Fruit fly (Drosophila melanogaster) whole organism, embryonic: ENCODE measurements around the gene SerRS.

ENCODE experiments used
- Abd-B ChIP-seq: fragments of 200-800 bp; sonication (Bioruptor generic); optimal IDR thresholded peaks from 2 replicates; lab custom pipeline; 2018; ENCODE audit warnings: missing biosample characterization, mild to moderate bottlenecking, missing genetic modification characterization, moderate library complexity
- Ada2b ChIP-seq: fragments of 200-800 bp; sonication (Bioruptor generic); IDR thresholded peaks from 2 replicates; pipeline ENCODE4 v1.3.6; 2022; ENCODE audit warnings: missing biosample characterization, missing genetic modification characterization
- Adf1 ChIP-seq: fragments of 200-800 bp; sonication (Bioruptor generic); IDR thresholded peaks from 2 replicates; pipeline ENCODE4 v1.3.6; 2022; ENCODE audit warnings: missing biosample characterization, missing genetic modification characterization
- B-H1 ChIP-seq: fragments of 200-800 bp; sonication (Bioruptor generic); IDR thresholded peaks from 3 replicates; pipeline ENCODE4 v1.3.6; 2022; ENCODE audit warnings: missing biosample characterization, missing genetic modification characterization
- B-H2 ChIP-seq: fragments of 200-800 bp; sonication (Bioruptor generic); optimal IDR thresholded peaks from 2 replicates; lab custom pipeline; 2018; ENCODE audit warnings: missing biosample characterization, mild to moderate bottlenecking, missing genetic modification characterization
- Bgb ChIP-seq: fragments of 200-800 bp; sonication (Bioruptor generic); IDR thresholded peaks from 2 replicates; pipeline ENCODE4 v1.3.6; 2022; ENCODE audit warnings: missing biosample characterization, missing genetic modification characterization; ENCODE audit not compliant: partially characterized antibody
- C15 ChIP-seq: fragments of 200-800 bp; sonication (Bioruptor generic); IDR thresholded peaks from 3 replicates; pipeline ENCODE4 v1.3.6; 2022; ENCODE audit warnings: missing biosample characterization, missing genetic modification characterization
- CG10209 ChIP-seq: fragments of 200-800 bp; sonication (Bioruptor generic); optimal IDR thresholded peaks from 3 replicates; lab custom pipeline; 2017; ENCODE audit warnings: missing biosample characterization, mild to moderate bottlenecking, missing genetic modification characterization, missing genetic modification reagents
- CG10274 ChIP-seq: fragments of 200-800 bp; sonication (Bioruptor generic); optimal IDR thresholded peaks from 3 replicates; lab custom pipeline; 2017; ENCODE audit warnings: missing biosample characterization, mild to moderate bottlenecking, missing genetic modification characterization
- CG11085 ChIP-seq: fragments of 200-800 bp; sonication (Bioruptor generic); IDR thresholded peaks from 2 replicates; pipeline ENCODE4 v1.3.6; 2022; ENCODE audit warnings: missing biosample characterization, missing genetic modification characterization
- CG11398 ChIP-seq: fragments of 200-800 bp; sonication (Bioruptor generic); optimal IDR thresholded peaks from 2 replicates; lab custom pipeline; 2016; ENCODE audit warnings: missing biosample characterization, missing genetic modification characterization
- CG13894 ChIP-seq: fragments of 200-800 bp; sonication (Bioruptor generic); optimal IDR thresholded peaks from 3 replicates; lab custom pipeline; 2018; ENCODE audit warnings: missing biosample characterization, mild to moderate bottlenecking, missing genetic modification characterization, moderate library complexity
- CG15514 ChIP-seq: fragments of 200-800 bp; sonication (Bioruptor generic); optimal IDR thresholded peaks from 3 replicates; lab custom pipeline; 2017; ENCODE audit warnings: missing biosample characterization, missing genetic modification characterization, mild to moderate bottlenecking, moderate library complexity, missing genetic modification reagents
- CG16779 ChIP-seq: fragments of 200-800 bp; sonication (Bioruptor generic); IDR thresholded peaks from 2 replicates; pipeline ENCODE4 v1.3.6; 2022; ENCODE audit warnings: missing biosample characterization, missing genetic modification characterization
- CG17829 ChIP-seq: fragments of 200-800 bp; optimal IDR thresholded peaks from 2 replicates; lab custom pipeline; 2019; ENCODE audit warnings: missing biosample characterization, mild to moderate bottlenecking, missing genetic modification characterization, moderate library complexity
- CG1792 ChIP-seq: fragments of 200-800 bp; sonication (Bioruptor generic); optimal IDR thresholded peaks from 2 replicates; lab custom pipeline; 2016; ENCODE audit warnings: missing biosample characterization, missing genetic modification characterization
- CG18262 ChIP-seq: fragments of 200-800 bp; optimal IDR thresholded peaks from 3 replicates; lab custom pipeline; 2019; ENCODE audit warnings: missing biosample characterization, mild to moderate bottlenecking, missing genetic modification characterization, moderate library complexity
- CG2120 ChIP-seq: fragments of 200-800 bp; sonication (Bioruptor generic); optimal IDR thresholded peaks from 3 replicates; lab custom pipeline; 2016; ENCODE audit warnings: missing biosample characterization, missing genetic modification characterization
- CG2678 ChIP-seq: fragments of 200-800 bp; sonication (Bioruptor generic); optimal IDR thresholded peaks from 3 replicates; lab custom pipeline; 2019; ENCODE audit warnings: missing biosample characterization, mild to moderate bottlenecking, missing genetic modification characterization, moderate library complexity
- CG2889 ChIP-seq: fragments of 200-800 bp; sonication (Bioruptor generic); IDR thresholded peaks from 3 replicates; pipeline ENCODE4 v1.3.6; 2022; ENCODE audit warnings: missing biosample characterization, missing genetic modification characterization
- CG31224 ChIP-seq: fragments of 200-800 bp; sonication (Bioruptor generic); IDR thresholded peaks from 2 replicates; pipeline ENCODE4 v1.3.6; 2022; ENCODE audit warnings: missing biosample characterization, missing genetic modification characterization
- CG4404 ChIP-seq: fragments of 200-800 bp; sonication (Bioruptor generic); IDR thresholded peaks from 2 replicates; pipeline ENCODE4 v1.3.6; 2022; ENCODE audit warnings: missing biosample characterization, missing genetic modification characterization
- CG4730 ChIP-seq: fragments of 200-800 bp; sonication (Bioruptor generic); IDR thresholded peaks from 2 replicates; pipeline ENCODE4 v1.3.6; 2022; ENCODE audit warnings: missing biosample characterization, missing genetic modification characterization
- CG6175 ChIP-seq: fragments of 200-800 bp; sonication (Bioruptor generic); IDR thresholded peaks from 3 replicates; pipeline ENCODE4 v1.3.6; 2022; ENCODE audit warnings: missing biosample characterization, missing genetic modification characterization
- CG8924 ChIP-seq: fragments of 200-800 bp; optimal IDR thresholded peaks from 3 replicates; lab custom pipeline; 2019; ENCODE audit warnings: missing biosample characterization, mild to moderate bottlenecking, missing genetic modification characterization, moderate library complexity
- CG9609 ChIP-seq: fragments of 200-800 bp; sonication (Bioruptor generic); optimal IDR thresholded peaks from 3 replicates; lab custom pipeline; 2016; ENCODE audit warnings: missing biosample characterization, missing genetic modification characterization
- ERR ChIP-seq: fragments of 200-800 bp; sonication (Bioruptor generic); optimal IDR thresholded peaks from 2 replicates; lab custom pipeline; 2016; ENCODE audit warnings: missing biosample characterization, missing genetic modification characterization
- Fer2 ChIP-seq: fragments of 200-800 bp; sonication (Bioruptor generic); optimal IDR thresholded peaks from 2 replicates; lab custom pipeline; 2018; ENCODE audit warnings: missing biosample characterization, mild to moderate bottlenecking, missing genetic modification characterization, moderate library complexity
- Fer3 ChIP-seq: fragments of 200-800 bp; sonication (Bioruptor generic); optimal IDR thresholded peaks from 2 replicates; lab custom pipeline; 2018; ENCODE audit warnings: missing biosample characterization, mild to moderate bottlenecking, missing genetic modification characterization, moderate library complexity
- Gug ChIP-seq: fragments of 200-800 bp; sonication (Bioruptor generic); IDR thresholded peaks from 4 replicates; pipeline ENCODE4 v1.3.6; 2022; ENCODE audit warnings: missing biosample characterization, missing genetic modification characterization
- HmgZ ChIP-seq: fragments of 200-800 bp; sonication (Bioruptor generic); optimal IDR thresholded peaks from 2 replicates; lab custom pipeline; 2018; ENCODE audit warnings: missing biosample characterization, mild to moderate bottlenecking, missing genetic modification characterization
- MBD-R2 ChIP-seq: fragments of 200-800 bp; sonication (Bioruptor generic); IDR thresholded peaks from 2 replicates; pipeline ENCODE4 v1.3.6; 2022; ENCODE audit warnings: missing biosample characterization, missing genetic modification characterization
- Max ChIP-seq: fragments of 200-800 bp; sonication (Bioruptor generic); optimal IDR thresholded peaks from 2 replicates; lab custom pipeline; 2016; ENCODE audit warnings: missing biosample characterization, mild to moderate bottlenecking, missing genetic modification characterization
- Rfx ChIP-seq: fragments of 200-800 bp; sonication (Bioruptor generic); IDR thresholded peaks from 2 replicates; pipeline ENCODE4 v1.3.6; 2022; ENCODE audit warnings: missing biosample characterization, missing genetic modification characterization
- Ssrp ChIP-seq: fragments of 200-800 bp; sonication (Bioruptor generic); optimal IDR thresholded peaks from 2 replicates; lab custom pipeline; 2018; ENCODE audit warnings: missing biosample characterization, mild to moderate bottlenecking, missing genetic modification characterization, moderate library complexity
- Stat92E ChIP-seq, 3 experiments: fragments of >200 bp in 2 of 3; fragments of 200-800 bp in 1 of 3; sonication (Bioruptor generic) in 1 of 3; optimal IDR thresholded peaks; 2 replicates each; lab custom pipeline; 2017 to 2019; ENCODE audit warnings: missing biosample characterization in 3 of 3, missing genetic modification characterization in 3 of 3, mild to moderate bottlenecking in 1 of 3, moderate library complexity in 1 of 3
- Xbp1 ChIP-seq: fragments of 200-800 bp; sonication (Bioruptor generic); optimal IDR thresholded peaks from 3 replicates; lab custom pipeline; 2016; ENCODE audit warnings: missing biosample characterization, mild to moderate bottlenecking, missing genetic modification characterization
- al ChIP-seq: fragments of 200-800 bp; sonication (Bioruptor generic); IDR thresholded peaks from 2 replicates; pipeline ENCODE4 v1.3.6; 2022; ENCODE audit warnings: missing biosample characterization, missing genetic modification characterization
- bigmax ChIP-seq: fragments of 200-800 bp; sonication (Bioruptor generic); optimal IDR thresholded peaks from 2 replicates; lab custom pipeline; 2018; ENCODE audit warnings: missing biosample characterization, mild to moderate bottlenecking, missing genetic modification characterization
- dimm ChIP-seq: fragments of 200-800 bp; sonication (Bioruptor generic); IDR thresholded peaks from 2 replicates; pipeline ENCODE4 v1.3.6; 2022; ENCODE audit warnings: missing biosample characterization, missing genetic modification characterization
- grn ChIP-seq: fragments of 200-800 bp; sonication (Bioruptor generic); optimal IDR thresholded peaks from 3 replicates; lab custom pipeline; 2017; ENCODE audit warnings: missing biosample characterization, missing genetic modification characterization
- knrl ChIP-seq: fragments of 200-800 bp; sonication (Bioruptor generic); IDR thresholded peaks from 3 replicates; pipeline ENCODE4 v1.3.6; 2022; ENCODE audit warnings: missing biosample characterization, missing genetic modification characterization; ENCODE audit not compliant: partially characterized antibody
- oc ChIP-seq: fragments of 200-800 bp; sonication (Bioruptor generic); optimal IDR thresholded peaks from 2 replicates; lab custom pipeline; 2018; ENCODE audit warnings: missing biosample characterization, mild to moderate bottlenecking, missing genetic modification characterization, moderate library complexity
- pho ChIP-seq: fragments of 200-800 bp; sonication (Bioruptor generic); optimal IDR thresholded peaks from 2 replicates; lab custom pipeline; 2016; ENCODE audit warnings: missing biosample characterization, missing genetic modification characterization
- ranshi ChIP-seq: fragments of 200-800 bp; sonication (Bioruptor generic); IDR thresholded peaks from 2 replicates; pipeline ENCODE4 v1.3.6; 2022; ENCODE audit warnings: missing biosample characterization, missing genetic modification characterization
- seq ChIP-seq: fragments of 200-800 bp; sonication (Bioruptor generic); IDR thresholded peaks from 2 replicates; pipeline ENCODE4 v1.3.6; 2022; ENCODE audit warnings: missing biosample characterization, missing genetic modification characterization
- sima ChIP-seq: fragments of 200-800 bp; sonication (Bioruptor generic); optimal IDR thresholded peaks from 2 replicates; lab custom pipeline; 2016; ENCODE audit warnings: missing biosample characterization, missing genetic modification characterization
- stwl ChIP-seq: fragments of 200-800 bp; sonication (Bioruptor generic); optimal IDR thresholded peaks from 3 replicates; lab custom pipeline; 2018; ENCODE audit warnings: missing biosample characterization, mild to moderate bottlenecking, missing genetic modification characterization, moderate library complexity
- tx ChIP-seq: fragments of 200-800 bp; sonication (Bioruptor generic); optimal IDR thresholded peaks from 2 replicates; lab custom pipeline; 2016; ENCODE audit warnings: missing biosample characterization, missing genetic modification characterization
- wor ChIP-seq: fragments of 200-800 bp; sonication (Bioruptor generic); IDR thresholded peaks from 2 replicates; pipeline ENCODE4 v1.3.6; 2022; ENCODE audit warnings: missing biosample characterization, missing genetic modification characterization

The SerRS gene

DNA sequence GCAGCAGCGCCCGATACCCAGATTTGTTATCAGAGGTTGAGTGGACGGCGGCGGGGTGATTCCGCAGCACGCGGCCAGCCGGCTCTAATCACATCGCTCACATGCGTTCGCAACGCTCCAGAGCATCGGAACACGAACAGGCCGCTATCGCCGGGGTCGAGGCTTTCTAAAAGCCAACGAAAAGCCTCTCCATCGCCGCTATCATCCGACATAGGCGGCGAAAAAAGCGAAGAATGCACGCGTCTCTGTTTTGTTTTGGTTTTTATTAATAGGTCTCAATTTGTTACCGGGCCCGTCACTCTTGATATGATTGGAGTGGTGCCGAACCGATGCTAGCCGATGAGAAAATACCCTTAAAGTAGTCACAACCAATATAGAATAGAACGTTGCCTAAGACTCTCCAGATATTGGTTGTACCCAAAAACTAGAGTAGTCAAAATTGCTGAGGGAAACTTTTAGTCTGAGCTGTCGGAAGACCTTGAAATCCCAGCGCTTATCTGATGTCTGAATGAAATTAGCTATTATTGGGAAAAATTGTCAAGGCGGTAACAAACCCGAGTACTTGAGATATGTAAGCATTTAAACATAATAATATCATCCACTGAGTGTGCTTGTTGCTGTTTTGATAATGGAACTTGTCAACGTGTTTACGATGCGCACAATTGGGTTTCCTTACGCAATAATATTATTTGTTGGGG lies 4.9 kb upstream of the SerRS start, which contains the start of gene CG17261 (continued):
- TF ChIP-seq CG4404 (GFP tag; lab: Robert Waterston, UW) (no peak), CG2120 (GFP tag; lab: Kevin White, UChicago) (peak; percentile 86), CG31224 (GFP tag; lab: Robert Waterston, UW) (no peak), CG11398 (GFP tag; lab: Kevin White, UChicago) (no peak), Abd-B (GFP tag; lab: Kevin White, UChicago) (no peak), CG17829 (tag; lab: Kevin White, UChicago) (no peak), CG4730 (GFP tag; lab: Robert Waterston, UW) (no peak), B-H1 (no peak), oc (tag; lab: Kevin White, UChicago) (no peak), CG8924 (tag; lab: Kevin White, UChicago) (peak; percentile 50), Ssrp (tag; lab: Kevin White, UChicago) (no peak), CG11085 (GFP tag; lab: Robert Waterston, UW) (no peak), CG10274 (no peak), Ada2b (GFP tag; lab: Robert Waterston, UW) (no peak), CG15514 (GFP tag; lab: Kevin White, UChicago) (peak; percentile 30), ERR (GFP tag; lab: Kevin White, UChicago) (peak; percentile 49), tx (GFP tag; lab: Kevin White, UChicago) (peak; percentile 5), knrl (GFP tag; lab: Robert Waterston, UW) (no peak), Xbp1 (GFP tag; lab: Kevin White, UChicago) (peak; percentile 33), bigmax (no peak), CG6175 (GFP tag; lab: Robert Waterston, UW) (0 out of 3 replicates have a peak, but pooled peaks have one; percentile 50), grn (GFP tag; lab: Kevin White, UChicago) (peak; percentile 68), Adf1 (GFP tag; lab: Robert Waterston, UW) (peak; percentile 58; the same call in 1 of the 2 replicates), CG9609 (peak; percentile 22), CG16779 (GFP tag; lab: Robert Waterston, UW) (no peak), MBD-R2 (GFP tag; lab: Robert Waterston, UW) (no peak), CG2889 (GFP tag; lab: Robert Waterston, UW) (no peak), CG18262 (tag; lab: Kevin White, UChicago) (peak; percentile 4), al (GFP tag; lab: Robert Waterston, UW) (0 out of 2 replicates have a peak, but pooled peaks have one; percentile 21), HmgZ (tag; lab: Kevin White, UChicago) (peak; percentile 53), stwl (tag; lab: Kevin White, UChicago) (no peak), seq (GFP tag; lab: Robert Waterston, UW) (peak; percentile 52; the same call in 1 of the 2 replicates), CG10209 (GFP tag; lab: Kevin White, UChicago) (peak; percentile 12), Stat92E (GFP tag; optimal IDR thresholded peaks at IDR 0.05; lab: Kevin White, UChicago) (no peak), Fer2 (tag; lab: Kevin White, UChicago) (no peak), CG2678 (tag; lab: Kevin White, UChicago) (peak; percentile 56), CG1792 (no peak), wor (GFP tag; lab: Robert Waterston, UW) (no peak), Bgb (no peak), C15 (GFP tag; lab: Robert Waterston, UW) (no peak), B-H2 (no peak), sima (no peak), Gug (peak; percentile 22; the same call in 1 of the 4 replicates), Rfx (GFP tag; lab: Robert Waterston, UW) (peak; percentile 78), Fer3 (tag; lab: Kevin White, UChicago) (peak; percentile 44), CG13894 (tag; lab: Kevin White, UChicago) (peak; percentile 16), dimm (GFP tag; lab: Robert Waterston, UW) (no peak), pho (GFP tag; lab: Kevin White, UChicago) (peak; percentile 61), Max (GFP tag; lab: Kevin White, UChicago) (no peak), ranshi (GFP tag; lab: Robert Waterston, UW) (0 out of 2 replicates have a peak, but pooled peaks have one; percentile 5)
